Worm (Caenorhabditis elegans) whole organism, L3 larva: ENCODE data around the gene C46E10.8.
A peak's percentile ranks its signal among the peaks of the same experiment; 100 is the strongest.

ENCODE experiments used
- ZK546.5 ChIP-seq: sonication (generic microtip); optimal IDR thresholded peaks from 2 replicates; lab custom pipeline; 2017; ENCODE audit warnings: missing biosample characterization, missing genetic modification characterization
- aly-2 ChIP-seq: fragments of 150-350 bp; optimal IDR thresholded peaks from 2 replicates; lab custom pipeline; 2014; ENCODE audit warnings: missing biosample characterization, missing genetic modification characterization
- ama-1 ChIP-seq: fragments of 150-350 bp; optimal IDR thresholded peaks from 2 replicates; lab custom pipeline; 2018
- ceh-16 ChIP-seq: sonication (generic microtip); optimal IDR thresholded peaks from 2 replicates; lab custom pipeline; 2017; ENCODE audit warnings: missing biosample characterization, missing genetic modification characterization
- ceh-9 ChIP-seq: sonication (generic microtip); optimal IDR thresholded peaks from 2 replicates; lab custom pipeline; 2018; ENCODE audit warnings: missing biosample characterization, missing genetic modification characterization
- egl-27 ChIP-seq: sonication (generic microtip); optimal IDR thresholded peaks from 4 replicates; lab custom pipeline; 2017; ENCODE audit warnings: missing biosample characterization, missing genetic modification reagents, missing genetic modification characterization
- egl-5 ChIP-seq: fragments of 150-350 bp; optimal IDR thresholded peaks from 2 replicates; lab custom pipeline; 2017; ENCODE audit warnings: missing biosample characterization, missing genetic modification reagents, missing genetic modification characterization, inconsistent platforms
- elt-1 ChIP-seq: fragments of 150-350 bp; optimal IDR thresholded peaks from 2 replicates; lab custom pipeline; 2014; ENCODE audit warnings: missing biosample characterization, missing genetic modification characterization
- elt-2 ChIP-seq: sonication (generic microtip); optimal IDR thresholded peaks from 2 replicates; lab custom pipeline; 2016; ENCODE audit warnings: missing genetic modification reagents, mild to moderate bottlenecking, missing genetic modification characterization, missing compliant biosample characterization
- fkh-10 ChIP-seq: sonication (generic microtip); optimal IDR thresholded peaks from 2 replicates; lab custom pipeline; 2017; ENCODE audit warnings: missing biosample characterization, missing genetic modification reagents, missing genetic modification characterization
- fkh-2 ChIP-seq: fragments of 150-350 bp; optimal IDR thresholded peaks from 2 replicates; lab custom pipeline; 2014; ENCODE audit warnings: missing biosample characterization, missing genetic modification reagents, missing genetic modification characterization
- fos-1 ChIP-seq: fragments of 150-350 bp; optimal IDR thresholded peaks from 2 replicates; lab custom pipeline; 2014; ENCODE audit warnings: missing biosample characterization, missing genetic modification characterization
- hmg-11 ChIP-seq: sonication (generic microtip); optimal IDR thresholded peaks from 2 replicates; lab custom pipeline; 2016; ENCODE audit warnings: missing genetic modification characterization, missing compliant biosample characterization
- jun-1 ChIP-seq: fragments of 150-350 bp; optimal IDR thresholded peaks from 2 replicates; lab custom pipeline; 2014; ENCODE audit warnings: missing biosample characterization, missing genetic modification reagents, missing genetic modification characterization
- lsy-12 ChIP-seq: sonication (generic microtip); optimal IDR thresholded peaks from 2 replicates; lab custom pipeline; 2016; ENCODE audit warnings: mild to moderate bottlenecking, missing genetic modification characterization, missing compliant biosample characterization
- mdl-1 ChIP-seq: fragments of 150-350 bp; optimal IDR thresholded peaks from 2 replicates; lab custom pipeline; 2014; ENCODE audit warnings: missing biosample characterization, missing genetic modification characterization
- mml-1 ChIP-seq: fragments of 150-350 bp; sonication (generic microtip); optimal IDR thresholded peaks from 3 replicates; lab custom pipeline; 2014; ENCODE audit warnings: missing biosample characterization, missing genetic modification characterization
- nhr-12 ChIP-seq: fragments of 150-350 bp; optimal IDR thresholded peaks from 2 replicates; lab custom pipeline; 2014; ENCODE audit warnings: missing biosample characterization, missing genetic modification characterization
- nhr-23 ChIP-seq: fragments of 150-350 bp; optimal IDR thresholded peaks from 2 replicates; lab custom pipeline; 2014; ENCODE audit warnings: missing biosample characterization, missing genetic modification reagents, missing genetic modification characterization
- nhr-237 ChIP-seq: fragments of 150-350 bp; optimal IDR thresholded peaks from 2 replicates; lab custom pipeline; 2014; ENCODE audit warnings: missing biosample characterization, missing genetic modification characterization
- nhr-25 ChIP-seq: sonication (generic microtip); optimal IDR thresholded peaks from 2 replicates; lab custom pipeline; 2017; ENCODE audit warnings: missing biosample characterization, missing genetic modification characterization
- nhr-28 ChIP-seq: fragments of 150-350 bp; optimal IDR thresholded peaks from 2 replicates; lab custom pipeline; 2014; ENCODE audit warnings: missing biosample characterization, missing genetic modification characterization
- nhr-67 ChIP-seq: fragments of 150-350 bp; optimal IDR thresholded peaks from 2 replicates; lab custom pipeline; 2014; ENCODE audit warnings: missing biosample characterization, missing genetic modification characterization
- nhr-77 ChIP-seq: fragments of 150-350 bp; optimal IDR thresholded peaks from 2 replicates; lab custom pipeline; 2014; ENCODE audit warnings: missing biosample characterization, missing genetic modification characterization
- pha-4 ChIP-seq: fragments of 150-350 bp; optimal IDR thresholded peaks from 2 replicates; lab custom pipeline; 2014; ENCODE audit warnings: missing biosample characterization, missing genetic modification reagents, missing genetic modification characterization
- pqm-1 ChIP-seq: fragments of 150-350 bp; optimal IDR thresholded peaks from 2 replicates; lab custom pipeline; 2017; ENCODE audit warnings: missing biosample characterization, missing genetic modification characterization, inconsistent platforms
- sea-2 ChIP-seq: fragments of 150-350 bp; sonication (generic microtip); optimal IDR thresholded peaks from 4 replicates; lab custom pipeline; 2014; ENCODE audit warnings: missing biosample characterization, missing genetic modification reagents, missing genetic modification characterization
- skn-1 ChIP-seq: fragments of 150-350 bp; optimal IDR thresholded peaks from 2 replicates; lab custom pipeline; 2014; ENCODE audit warnings: missing biosample characterization, missing genetic modification characterization
- snpc-4 ChIP-seq: fragments of 150-350 bp; optimal IDR thresholded peaks from 2 replicates; lab custom pipeline; 2014; ENCODE audit warnings: missing biosample characterization, missing genetic modification characterization
- tbx-2 ChIP-seq: sonication (generic microtip); optimal IDR thresholded peaks from 2 replicates; lab custom pipeline; 2016; ENCODE audit warnings: mild to moderate bottlenecking, missing genetic modification characterization, missing compliant biosample characterization
- unc-39 ChIP-seq: sonication (generic microtip); optimal IDR thresholded peaks from 4 replicates; lab custom pipeline; 2017; ENCODE audit warnings: missing biosample characterization, missing genetic modification characterization
- unc-62 ChIP-seq: fragments of 150-350 bp; sonication (generic microtip); optimal IDR thresholded peaks from 4 replicates; lab custom pipeline; 2014; ENCODE audit warnings: missing biosample characterization, missing genetic modification reagents, missing genetic modification characterization
- ztf-11 ChIP-seq: fragments of 150-350 bp; optimal IDR thresholded peaks from 2 replicates; lab custom pipeline; 2014; ENCODE audit warnings: missing biosample characterization, missing genetic modification characterization
- ztf-4 ChIP-seq: fragments of 150-350 bp; optimal IDR thresholded peaks from 2 replicates; lab custom pipeline; 2014; ENCODE audit warnings: missing biosample characterization, missing genetic modification characterization

C46E10.8 gene

DNA sequence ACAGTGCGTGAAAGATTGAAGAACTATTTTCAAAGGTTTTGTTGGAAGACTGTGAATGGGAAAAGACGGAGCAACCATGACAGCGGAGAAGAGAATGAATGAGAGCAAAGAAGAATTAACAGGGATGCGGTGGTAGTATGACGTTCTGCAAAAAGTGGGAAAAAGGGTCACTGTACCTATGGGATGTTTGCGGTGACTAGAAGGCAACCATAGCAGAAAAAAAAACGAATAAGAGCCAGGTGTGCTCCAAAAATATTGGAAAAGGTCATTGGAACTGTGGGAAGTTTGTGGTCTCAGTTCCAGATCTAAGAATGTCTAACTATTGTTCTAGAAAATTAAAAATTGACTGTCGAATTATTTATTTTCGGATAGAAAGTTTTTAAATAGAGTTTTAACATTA lies 20.8 kb upstream of the C46E10.8 start, which contains the start of gene fbxb-90:
TSS of gene fbxb-90 (minus strand) at position 101 of the 400 bp plus-strand sequence.
- TF ChIP-seq mdl-1 (no peak), jun-1 (no peak), fkh-10 (GFP tag; lab: Kevin White, UChicago) (no peak), egl-27 (tag; lab: Kevin White, UChicago) (no peak), tbx-2 (tag; lab: Kevin White, UChicago) (no peak)
- TF ChIP-seq, all 47 proteins: peak for 0

DNA sequence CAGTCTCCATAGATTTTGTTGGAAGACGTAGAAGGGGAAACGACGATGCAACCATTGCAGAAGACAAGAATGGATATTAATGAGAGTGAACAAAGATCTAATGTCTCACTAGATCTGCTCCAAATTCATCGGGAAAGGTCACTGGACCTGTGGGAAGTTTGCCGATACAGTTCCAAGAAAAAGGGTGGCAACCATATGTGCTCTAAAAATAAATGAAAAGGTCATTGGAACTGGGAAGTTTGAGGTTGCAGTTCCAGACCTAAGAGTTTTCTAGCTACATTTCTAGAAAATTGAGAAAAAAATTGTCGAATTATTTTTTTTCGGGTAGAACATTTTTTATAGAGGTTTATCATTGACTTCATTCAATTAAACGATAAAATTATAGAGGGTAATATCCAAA lies 19.5 kb upstream of the C46E10.8 start, which contains the start of gene fbxb-92:
TSS of gene fbxb-92 (minus strand) at position 101 of the 400 bp plus-strand sequence.
- TF ChIP-seq tbx-2 (tag; lab: Kevin White, UChicago) (no peak), pqm-1 (tag; lab: Kevin White, UChicago) (no peak)

- no peak for TF ChIP-seq egl-27 (tag; lab: Kevin White, UChicago)
- TF ChIP-seq nhr-25, result no peak
- TF ChIP-seq ceh-16 (tag; lab: Kevin White, UChicago), result no peak
- no peak for TF ChIP-seq ztf-4 (tag; lab: Kevin White, UChicago)
- peak; percentile 76 for TF ChIP-seq pha-4 (tag; lab: Kevin White, UChicago)
- TF ChIP-seq snpc-4 (tag; lab: Kevin White, UChicago), result no peak
- no peak for TF ChIP-seq ceh-9 (tag; lab: Kevin White, UChicago)
- TF ChIP-seq ztf-11, result no peak
- TF ChIP-seq egl-5, result no peak
- TF ChIP-seq ama-1 (lab: Kevin White, UChicago), result no peak
- no peak for TF ChIP-seq nhr-67 (tag; lab: Kevin White, UChicago)
- no peak for TF ChIP-seq nhr-28 (tag; lab: Kevin White, UChicago)
- no peak for TF ChIP-seq hmg-11
- TF ChIP-seq lsy-12, result no peak
- no peak for TF ChIP-seq skn-1 (tag; lab: Kevin White, UChicago)
- TF ChIP-seq fkh-10 (GFP tag; lab: Kevin White, UChicago), result no peak
- peak; percentile 24 for TF ChIP-seq elt-2
- no peak for TF ChIP-seq nhr-77 (tag; lab: Kevin White, UChicago)
- TF ChIP-seq sea-2 (GFP tag; lab: Kevin White, UChicago), result no peak
- no peak for TF ChIP-seq mml-1
- no peak for TF ChIP-seq nhr-23 (tag; lab: Kevin White, UChicago)
- TF ChIP-seq fos-1, result no peak
- TF ChIP-seq unc-62 (GFP tag; lab: Kevin White, UChicago), result no peak
- TF ChIP-seq tbx-2 (tag; lab: Kevin White, UChicago), result no peak
- no peak for TF ChIP-seq nhr-12 (tag; lab: Kevin White, UChicago)
- TF ChIP-seq pqm-1 (tag; lab: Kevin White, UChicago), result peak; percentile 51
These were observed 15.8 kb upstream of the C46E10.8 start, which contains the start of gene nta-1 for ce11 chrII:3743684-3744200. nta-1 (minus strand) TSS chrII:3743814.

- TF ChIP-seq tbx-2 (tag; lab: Kevin White, UChicago), result no peak
- TF ChIP-seq fkh-2 (tag; lab: Kevin White, UChicago), result no peak
- TF ChIP-seq elt-1 (tag; lab: Kevin White, UChicago), result no peak
- TF ChIP-seq lsy-12, result no peak
- no peak for TF ChIP-seq nhr-237 (tag; lab: Kevin White, UChicago)
- TF ChIP-seq egl-5, result no peak
- no peak for TF ChIP-seq pqm-1 (tag; lab: Kevin White, UChicago)
These were observed 13.7 kb upstream of the C46E10.8 start, which contains the start of gene F12E12.1 for ce11 chrII:3741584-3741983. F12E12.1 (plus strand) TSS chrII:3741884.

DNA sequence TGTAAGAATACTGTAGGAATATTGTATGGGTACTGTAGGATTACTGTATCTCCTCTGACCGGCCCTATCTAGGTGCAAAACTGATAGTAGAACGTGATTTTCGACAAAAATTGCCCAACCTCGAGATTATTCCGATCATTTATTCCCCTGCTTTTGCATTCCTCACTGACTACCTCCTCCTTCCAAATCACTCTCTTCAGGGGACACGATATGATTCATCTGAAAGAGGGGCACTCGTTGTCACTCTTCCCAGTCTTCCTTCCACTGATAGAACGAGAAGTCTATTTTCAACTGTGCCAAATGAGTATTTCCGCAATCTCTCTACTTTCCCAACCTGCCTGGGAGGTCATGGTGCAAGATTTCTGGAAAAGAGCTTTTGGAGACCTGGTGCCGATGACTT lies 11.8 kb upstream of the C46E10.8 start, which contains the start of gene F12E12.2:
TSS of gene F12E12.2 (plus strand) at position 301 of the 400 bp plus-strand sequence.
- TF ChIP-seq lsy-12 (no peak), ZK546.5 (no peak), jun-1 (no peak), unc-39 (tag; lab: Kevin White, UChicago) (no peak), aly-2 (tag; lab: Kevin White, UChicago) (no peak), ztf-4 (tag; lab: Kevin White, UChicago) (no peak), ztf-11 (no peak), nhr-28 (tag; lab: Kevin White, UChicago) (no peak)
